Worm (Caenorhabditis elegans): Measurements from ENCODE around the gene R05D3.3.

Gene R05D3.3

ce11 chrIII:8410747-8411146, 46.9 kb downstream of the R05D3.3 start:
- TF ChIP-seq tbx-2 (tag; optimal IDR thresholded peaks at IDR 0.05): no peak
- no peak for TF ChIP-seq lin-15B (tag; optimal IDR thresholded peaks at IDR 0.05)
- TF ChIP-seq elt-3 (tag; optimal IDR thresholded peaks at IDR 0.05): no peak
- no peak for TF ChIP-seq nhr-67 (tag; optimal IDR thresholded peaks at IDR 0.05)
- TF ChIP-seq nhr-76 (tag; optimal IDR thresholded peaks at IDR 0.05): no peak
- no peak for TF ChIP-seq fos-1 (tag; optimal IDR thresholded peaks at IDR 0.05)
- no peak for TF ChIP-seq nhr-237 (tag; optimal IDR thresholded peaks at IDR 0.05)
- TF ChIP-seq ceh-9 (tag; optimal IDR thresholded peaks at IDR 0.05): no peak

- TF ChIP-seq snpc-4 (tag; optimal IDR thresholded peaks at IDR 0.05) (peak; percentile 82), nfya-1 (tag; optimal IDR thresholded peaks at IDR 0.05; ENCODE audit: insufficient read depth) (peak; percentile 99), hmg-11 (tag; optimal IDR thresholded peaks at IDR 0.05) (peak; percentile 80), fos-1 (tag; optimal IDR thresholded peaks at IDR 0.05) (no peak), elt-3 (tag; optimal IDR thresholded peaks at IDR 0.05) (no peak), lin-39 (tag; optimal IDR thresholded peaks at IDR 0.05) (peak; percentile 77), jun-1 (tag; optimal IDR thresholded peaks at IDR 0.05) (no peak), zag-1 (tag; optimal IDR thresholded peaks at IDR 0.05) (no peak), mml-1 (tag; optimal IDR thresholded peaks at IDR 0.05) (no peak), sea-2 (GFP tag; optimal IDR thresholded peaks at IDR 0.05) (no peak), fkh-10 (GFP tag; optimal IDR thresholded peaks at IDR 0.05) (peak; percentile 75), egl-5 (tag; optimal IDR thresholded peaks at IDR 0.05) (peak; percentile 60), pqm-1 (tag; optimal IDR thresholded peaks at IDR 0.05) (peak; percentile 66), tbx-2 (tag; optimal IDR thresholded peaks at IDR 0.05) (no peak), unc-62 (GFP tag; optimal IDR thresholded peaks at IDR 0.05) (peak; percentile 70), ceh-82 (tag; optimal IDR thresholded peaks at IDR 0.05) (no peak), skn-1 (tag; optimal IDR thresholded peaks at IDR 0.05) (peak; percentile 35), nhr-23 (tag; optimal IDR thresholded peaks at IDR 0.05) (peak; percentile 78), aly-2 (tag; optimal IDR thresholded peaks at IDR 0.05) (no peak), nhr-76 (tag; optimal IDR thresholded peaks at IDR 0.05) (no peak), nhr-28 (tag; optimal IDR thresholded peaks at IDR 0.05) (no peak), nhr-77 (tag; optimal IDR thresholded peaks at IDR 0.05) (no peak), ceh-9 (tag; optimal IDR thresholded peaks at IDR 0.05) (no peak), nhr-12 (tag; optimal IDR thresholded peaks at IDR 0.05) (no peak), ama-1 (optimal IDR thresholded peaks at IDR 0.05) (no peak), lsy-12 (tag; optimal IDR thresholded peaks at IDR 0.05) (peak; percentile 85), nhr-11 (tag; optimal IDR thresholded peaks at IDR 0.05) (no peak), nhr-67 (tag; optimal IDR thresholded peaks at IDR 0.05) (no peak), ZK546.5 (tag; optimal IDR thresholded peaks at IDR 0.05) (no peak), daf-12 (tag; optimal IDR thresholded peaks at IDR 0.05) (no peak), nhr-25 (tag; optimal IDR thresholded peaks at IDR 0.05) (peak; percentile 83), egl-27 (tag; optimal IDR thresholded peaks at IDR 0.05) (no peak), R02D3.7 (tag; optimal IDR thresholded peaks at IDR 0.05) (peak; percentile 23), elt-1 (tag; optimal IDR thresholded peaks at IDR 0.05) (peak; percentile 55), ztf-4 (tag; optimal IDR thresholded peaks at IDR 0.05) (no peak), eor-1 (tag; optimal IDR thresholded peaks at IDR 0.05) (no peak), ceh-28 (tag; optimal IDR thresholded peaks at IDR 0.05) (peak; percentile 59), lin-15B (tag; optimal IDR thresholded peaks at IDR 0.05) (peak; percentile 88), fkh-2 (tag; optimal IDR thresholded peaks at IDR 0.05) (no peak), ceh-16 (tag; optimal IDR thresholded peaks at IDR 0.05) (no peak), nhr-237 (tag; optimal IDR thresholded peaks at IDR 0.05) (no peak), pha-4 (tag; optimal IDR thresholded peaks at IDR 0.05) (peak; percentile 82), nhr-43 (tag; optimal IDR thresholded peaks at IDR 0.05; ENCODE audit: poor library complexity, severe bottlenecking) (peak; percentile 14), mdl-1 (tag; optimal IDR thresholded peaks at IDR 0.05) (no peak), unc-39 (tag; optimal IDR thresholded peaks at IDR 0.05) (no peak), ztf-11 (tag; optimal IDR thresholded peaks at IDR 0.05) (no peak), elt-2 (tag; optimal IDR thresholded peaks at IDR 0.05) (peak; percentile 65)
Observed at ce11 chrIII:8411976-8412375, 48.2 kb downstream of the R05D3.3 start.
